Fruit fly (Drosophila melanogaster) whole organism, embryonic: ENCODE measurements around the gene CG6180.

Experiments
- Ada2b ChIP-seq: fragments of 200-800 bp; sonication (Bioruptor generic); IDR thresholded peaks from 2 replicates; pipeline ENCODE4 v1.3.6; 2022; ENCODE audit warnings: missing biosample characterization, missing genetic modification characterization
- C15 ChIP-seq: fragments of 200-800 bp; sonication (Bioruptor generic); IDR thresholded peaks from 3 replicates; pipeline ENCODE4 v1.3.6; 2022; ENCODE audit warnings: missing biosample characterization, missing genetic modification characterization
- CG1024 ChIP-seq: fragments of 200-800 bp; sonication (Bioruptor generic); IDR thresholded peaks from 2 replicates; pipeline ENCODE4 v1.3.6; 2022; ENCODE audit warnings: missing biosample characterization, missing genetic modification characterization
- CG11398 ChIP-seq: fragments of 200-800 bp; sonication (Bioruptor generic); optimal IDR thresholded peaks from 2 replicates; lab custom pipeline; 2016; ENCODE audit warnings: missing biosample characterization, missing genetic modification characterization
- CG12104 ChIP-seq: fragments of 200-800 bp; sonication (Bioruptor generic); optimal IDR thresholded peaks from 3 replicates; lab custom pipeline; 2016; ENCODE audit warnings: missing biosample characterization, missing genetic modification characterization
- CG13123 ChIP-seq: fragments of 200-800 bp; sonication (Bioruptor generic); optimal IDR thresholded peaks from 2 replicates; lab custom pipeline; 2016; ENCODE audit warnings: missing biosample characterization, missing genetic modification characterization
- CG14050 ChIP-seq: fragments of 200-800 bp; sonication (Bioruptor generic); IDR thresholded peaks from 3 replicates; pipeline ENCODE4 v1.3.6; 2022; ENCODE audit warnings: missing biosample characterization, missing genetic modification characterization
- CG14667 ChIP-seq: fragments of 200-800 bp; sonication (Bioruptor generic); IDR thresholded peaks from 2 replicates; pipeline ENCODE4 v1.3.6; 2022; ENCODE audit warnings: missing biosample characterization, missing genetic modification characterization
- CG15011 ChIP-seq: fragments of 200-800 bp; sonication (Bioruptor generic); optimal IDR thresholded peaks from 3 replicates; lab custom pipeline; 2018; ENCODE audit warnings: missing biosample characterization, mild to moderate bottlenecking, missing genetic modification characterization
- CG15514 ChIP-seq: fragments of 200-800 bp; sonication (Bioruptor generic); optimal IDR thresholded peaks from 3 replicates; lab custom pipeline; 2017; ENCODE audit warnings: missing biosample characterization, missing genetic modification characterization, mild to moderate bottlenecking, moderate library complexity, missing genetic modification reagents
- CG16813 ChIP-seq: fragments of 200-800 bp; sonication (Bioruptor generic); IDR thresholded peaks from 3 replicates; pipeline ENCODE4 v1.3.6; 2022; ENCODE audit warnings: missing biosample characterization, missing genetic modification characterization; ENCODE audit not compliant: partially characterized antibody
- CG17568 ChIP-seq: fragments of 200-800 bp; sonication (Bioruptor generic); optimal IDR thresholded peaks from 2 replicates; lab custom pipeline; 2018; ENCODE audit warnings: missing biosample characterization, mild to moderate bottlenecking, missing genetic modification characterization, moderate library complexity
- CG18476 ChIP-seq: fragments of 200-800 bp; sonication (Bioruptor generic); optimal IDR thresholded peaks from 2 replicates; lab custom pipeline; 2016; ENCODE audit warnings: missing biosample characterization, mild to moderate bottlenecking, missing genetic modification characterization
- CG2199 ChIP-seq: fragments of 200-800 bp; sonication (Bioruptor generic); IDR thresholded peaks from 3 replicates; pipeline ENCODE4 v1.3.6; 2022; ENCODE audit warnings: missing biosample characterization, missing genetic modification characterization
- CG31224 ChIP-seq: fragments of 200-800 bp; sonication (Bioruptor generic); IDR thresholded peaks from 2 replicates; pipeline ENCODE4 v1.3.6; 2022; ENCODE audit warnings: missing biosample characterization, missing genetic modification characterization
- CG32772 ChIP-seq: fragments of 200-800 bp; sonication (Bioruptor generic); IDR thresholded peaks from 2 replicates; pipeline ENCODE4 v1.3.6; 2022; ENCODE audit warnings: missing biosample characterization, missing genetic modification characterization
- CG8281 ChIP-seq: fragments of 200-800 bp; sonication (Bioruptor generic); optimal IDR thresholded peaks from 2 replicates; lab custom pipeline; 2018; ENCODE audit warnings: missing biosample characterization, mild to moderate bottlenecking, missing genetic modification characterization, moderate library complexity
- CG8290 ChIP-seq, 3 experiments: fragments of 200-800 bp; sonication (Bioruptor generic); optimal IDR thresholded peaks; 2 replicates each; lab custom pipeline; 2016 to 2019; ENCODE audit warnings: missing biosample characterization in 3 of 3, missing genetic modification characterization in 3 of 3, mild to moderate bottlenecking in 2 of 3, moderate library complexity in 1 of 3
- CG9215 ChIP-seq: fragments of 200-800 bp; sonication (Bioruptor generic); IDR thresholded peaks from 2 replicates; pipeline ENCODE4 v1.3.6; 2022; ENCODE audit warnings: missing biosample characterization, missing genetic modification characterization
- CG9609 ChIP-seq: fragments of 200-800 bp; sonication (Bioruptor generic); optimal IDR thresholded peaks from 3 replicates; lab custom pipeline; 2016; ENCODE audit warnings: missing biosample characterization, missing genetic modification characterization
- Deaf1 ChIP-seq: fragments of 200-800 bp; optimal IDR thresholded peaks from 3 replicates; lab custom pipeline; 2019; ENCODE audit warnings: missing biosample characterization, mild to moderate bottlenecking, missing genetic modification characterization, moderate library complexity
- Ets65A ChIP-seq: fragments of 200-800 bp; sonication (Bioruptor generic); peaks from one replicate; lab custom pipeline; 2016; ENCODE audit warnings: missing biosample characterization, missing genetic modification characterization
- Fer1 ChIP-seq: fragments of 200-800 bp; sonication (Bioruptor generic); optimal IDR thresholded peaks from 2 replicates; lab custom pipeline; 2017; ENCODE audit warnings: missing biosample characterization, mild to moderate bottlenecking, missing genetic modification characterization
- Lim3 ChIP-seq: fragments of 200-800 bp; sonication (Bioruptor generic); IDR thresholded peaks from 2 replicates; pipeline ENCODE4 v1.3.6; 2022; ENCODE audit warnings: missing biosample characterization, missing genetic modification characterization
- Lpt ChIP-seq: fragments of >200 bp; optimal IDR thresholded peaks from 2 replicates; lab custom pipeline; 2018; ENCODE audit warnings: missing biosample characterization, missing genetic modification characterization
- Taf1 ChIP-seq: fragments of 200-800 bp; sonication (Bioruptor generic); IDR thresholded peaks from 2 replicates; pipeline ENCODE4 v1.3.6; 2022; ENCODE audit warnings: missing biosample characterization, missing genetic modification characterization
- Trl ChIP-seq, 3 experiments: fragments of >200 bp in 2 of 3; fragments of 200-800 bp in 1 of 3; sonication (Bioruptor generic) in 1 of 3; optimal IDR thresholded peaks; 2 replicates in 1 of 3; 3 replicates in 2 of 3; lab custom pipeline; 2016 to 2017; ENCODE audit warnings: missing biosample characterization in 1 of 3, missing genetic modification characterization in 1 of 3
- aop ChIP-seq: fragments of 200-800 bp; sonication (Bioruptor generic); IDR thresholded peaks from 2 replicates; pipeline ENCODE4 v1.3.6; 2022; ENCODE audit warnings: missing biosample characterization, missing genetic modification characterization
- bigmax ChIP-seq: fragments of 200-800 bp; sonication (Bioruptor generic); optimal IDR thresholded peaks from 2 replicates; lab custom pipeline; 2018; ENCODE audit warnings: missing biosample characterization, mild to moderate bottlenecking, missing genetic modification characterization
- bsh ChIP-seq, 2 experiments: fragments of 200-800 bp; sonication (Bioruptor generic); optimal IDR thresholded peaks; 2 replicates each; lab custom pipeline; 2017 to 2018; ENCODE audit warnings: mild to moderate bottlenecking in 2 of 2, missing biosample characterization in 2 of 2, missing genetic modification characterization in 2 of 2, moderate library complexity in 1 of 2
- cato ChIP-seq: fragments of 200-800 bp; sonication (Bioruptor generic); optimal IDR thresholded peaks from 2 replicates; lab custom pipeline; 2016; ENCODE audit warnings: missing biosample characterization, missing genetic modification characterization, borderline replicate concordance
- chm ChIP-seq: fragments of 200-800 bp; sonication (Bioruptor generic); IDR thresholded peaks from 2 replicates; pipeline ENCODE4 v1.3.6; 2022; ENCODE audit warnings: missing biosample characterization, missing genetic modification characterization
- crol ChIP-seq: fragments of 200-800 bp; sonication (Bioruptor generic); IDR thresholded peaks from 2 replicates; pipeline ENCODE4 v1.3.6; 2022; ENCODE audit warnings: missing biosample characterization, missing genetic modification characterization
- dati ChIP-seq: fragments of 200-800 bp; sonication (Bioruptor generic); IDR thresholded peaks from 2 replicates; pipeline ENCODE4 v1.3.6; 2022; ENCODE audit warnings: missing biosample characterization, missing genetic modification characterization
- dm ChIP-seq: fragments of 200-800 bp; sonication (Bioruptor generic); optimal IDR thresholded peaks from 3 replicates; lab custom pipeline; 2016; ENCODE audit warnings: missing biosample characterization, missing genetic modification characterization
- fd3F ChIP-seq: fragments of 200-800 bp; sonication (Bioruptor generic); optimal IDR thresholded peaks from 2 replicates; lab custom pipeline; 2018; ENCODE audit warnings: missing biosample characterization, mild to moderate bottlenecking, missing genetic modification characterization, moderate library complexity
- gcm ChIP-seq: fragments of 200-800 bp; sonication (Bioruptor generic); optimal IDR thresholded peaks from 2 replicates; lab custom pipeline; 2019; ENCODE audit warnings: missing biosample characterization, mild to moderate bottlenecking, missing genetic modification characterization, moderate library complexity
- grau ChIP-seq: fragments of 200-800 bp; optimal IDR thresholded peaks from 3 replicates; lab custom pipeline; 2019; ENCODE audit warnings: missing biosample characterization, mild to moderate bottlenecking, missing genetic modification characterization, moderate library complexity
- lov ChIP-seq, 2 experiments: fragments of 200-800 bp in 1 of 2; fragments of >200 bp in 1 of 2; sonication (Bioruptor generic) in 1 of 2; IDR thresholded peaks in 1 of 2; optimal IDR thresholded peaks in 1 of 2; 2 replicates in 1 of 2; 3 replicates in 1 of 2; pipeline versions ENCODE4 v1.3.6 to Lab custom; 2017 to 2022; ENCODE audit warnings: missing biosample characterization in 1 of 2, missing genetic modification characterization in 1 of 2
- luna ChIP-seq: fragments of 200-800 bp; sonication (Bioruptor generic); optimal IDR thresholded peaks from 2 replicates; lab custom pipeline; 2016; ENCODE audit warnings: missing biosample characterization, missing genetic modification characterization
- mam ChIP-seq: fragments of 200-800 bp; sonication (Bioruptor generic); optimal IDR thresholded peaks from 3 replicates; lab custom pipeline; 2016; ENCODE audit warnings: missing biosample characterization, missing genetic modification characterization
- mld ChIP-seq: fragments of 200-800 bp; sonication (Bioruptor generic); IDR thresholded peaks from 3 replicates; pipeline ENCODE4 v1.3.6; 2022; ENCODE audit warnings: missing biosample characterization, missing genetic modification characterization; ENCODE audit not compliant: partially characterized antibody
- nerfin-1 ChIP-seq: fragments of 200-800 bp; sonication (Bioruptor generic); optimal IDR thresholded peaks from 3 replicates; lab custom pipeline; 2019; ENCODE audit warnings: missing biosample characterization, mild to moderate bottlenecking, missing genetic modification characterization, moderate library complexity
- seq ChIP-seq: fragments of 200-800 bp; sonication (Bioruptor generic); IDR thresholded peaks from 2 replicates; pipeline ENCODE4 v1.3.6; 2022; ENCODE audit warnings: missing biosample characterization, missing genetic modification characterization
- tup ChIP-seq: fragments of 200-800 bp; sonication (Bioruptor generic); optimal IDR thresholded peaks from 2 replicates; lab custom pipeline; 2016; ENCODE audit warnings: missing biosample characterization, mild to moderate bottlenecking, missing genetic modification characterization, moderate library complexity
- usp ChIP-seq: fragments of >200 bp; optimal IDR thresholded peaks from 2 replicates; lab custom pipeline; 2017; ENCODE audit warnings: missing biosample characterization, missing genetic modification characterization
- wek ChIP-seq: fragments of 200-800 bp; sonication (Bioruptor generic); optimal IDR thresholded peaks from 3 replicates; lab custom pipeline; 2018; ENCODE audit warnings: missing biosample characterization, mild to moderate bottlenecking, missing genetic modification characterization, moderate library complexity

CG6180 gene

dm6 chr2L:12720430-12721396, 13.3 kb downstream of the CG6180 start (continued):
- TF ChIP-seq Lim3 (GFP tag; lab: Robert Waterston, UW) (no peak), fd3F (GFP tag; lab: Kevin White, UChicago) (no peak), cato (no peak), Ada2b (GFP tag; lab: Robert Waterston, UW) (peak; percentile 63), Fer1 (GFP tag; lab: Kevin White, UChicago) (peak; percentile 62), gcm (GFP tag; lab: Kevin White, UChicago) (no peak), CG18476 (GFP tag; lab: Kevin White, UChicago) (peak; percentile 63), CG15011 (GFP tag; lab: Kevin White, UChicago) (no peak), luna (GFP tag; lab: Kevin White, UChicago) (no peak), CG15514 (GFP tag; lab: Kevin White, UChicago) (peak; percentile 48), crol (GFP tag; lab: Robert Waterston, UW) (no peak), aop (no peak), CG13123 (no peak), CG16813 (GFP tag; lab: Robert Waterston, UW) (no peak), Ets65A (GFP tag; lab: Kevin White, UChicago) (peak; percentile 62), mld (GFP tag; lab: Robert Waterston, UW) (no peak), Trl (optimal IDR thresholded peaks at IDR 0.05; lab: Kevin White, UChicago) (peak in 1 of 2 experiments; percentile 3), Trl (GFP tag; optimal IDR thresholded peaks at IDR 0.05; lab: Kevin White, UChicago) (no peak), seq (GFP tag; lab: Robert Waterston, UW) (no peak; the same call in 1 of the 2 replicates), bigmax (GFP tag; lab: Kevin White, UChicago) (no peak), mam (GFP tag; lab: Kevin White, UChicago) (peak; percentile 41), usp (GFP tag; lab: Kevin White, UChicago) (no peak), CG12104 (GFP tag; lab: Kevin White, UChicago) (peak; percentile 10), grau (peak; percentile 96), CG14050 (GFP tag; lab: Robert Waterston, UW) (no peak), CG11398 (no peak), CG8281 (peak; percentile 3), Deaf1 (peak; percentile 35), CG2199 (GFP tag; lab: Robert Waterston, UW) (peak; percentile 13; the same call in 1 of the 3 replicates), Taf1 (GFP tag; lab: Robert Waterston, UW) (peak; percentile 32; the same call in 1 of the 2 replicates), CG8290 (GFP tag; optimal IDR thresholded peaks at IDR 0.05; lab: Kevin White, UChicago) (no peak), CG8290 (tag; optimal IDR thresholded peaks at IDR 0.05; lab: Kevin White, UChicago) (peak in 1 of 2 experiments; percentile 56), Lpt (GFP tag; lab: Kevin White, UChicago) (no peak), wek (GFP tag; lab: Kevin White, UChicago) (no peak), nerfin-1 (tag; lab: Kevin White, UChicago) (peak; percentile 38), CG31224 (GFP tag; lab: Robert Waterston, UW) (peak; percentile 93), dati (GFP tag; lab: Robert Waterston, UW) (no peak), CG9609 (GFP tag; lab: Kevin White, UChicago) (no peak), CG32772 (GFP tag; lab: Robert Waterston, UW) (0 out of 2 replicates have a peak, but pooled peaks have one; percentile 59), CG17568 (GFP tag; lab: Kevin White, UChicago) (no peak), C15 (0 out of 3 replicates have a peak, but pooled peaks have one; percentile 8), dm (GFP tag; lab: Kevin White, UChicago) (no peak), CG9215 (GFP tag; lab: Robert Waterston, UW) (peak; percentile 69), CG1024 (GFP tag; lab: Robert Waterston, UW) (0 out of 2 replicates have a peak, but pooled peaks have one; percentile 22), lov (optimal IDR thresholded peaks at IDR 0.05; lab: Kevin White, UChicago) (no peak), lov (GFP tag; IDR thresholded peaks at IDR 0.05; lab: Robert Waterston, UW) (0 out of 3 replicates have a peak, but pooled peaks have one; percentile 38), CG14667 (peak; percentile 23; the same call in 1 of the 2 replicates), bsh (GFP tag; optimal IDR thresholded peaks at IDR 0.05; lab: Kevin White, UChicago) (peak in 1 of 2 experiments; percentile 17), chm (GFP tag; lab: Robert Waterston, UW) (no peak), tup (GFP tag; lab: Kevin White, UChicago) (no peak)
